Worm (Caenorhabditis elegans) whole organism, late embryonic: Measurements from ENCODE around the gene C18G1.1.

Experiments used
- C08G9.2 ChIP-seq: sonication (generic microtip); optimal IDR thresholded peaks from 2 replicates; lab custom pipeline; 2016; ENCODE audit warnings: mild to moderate bottlenecking, missing genetic modification characterization, moderate library complexity, missing compliant biosample characterization
- C38D4.7 ChIP-seq: fragments of 200-800 bp; sonication (Bioruptor generic); optimal IDR thresholded peaks from 2 replicates; lab custom pipeline; 2018; ENCODE audit warnings: mild to moderate bottlenecking, missing genetic modification characterization, moderate library complexity, missing compliant biosample characterization
- K09A11.1 ChIP-seq: sonication (generic microtip); optimal IDR thresholded peaks from 2 replicates; lab custom pipeline; 2017; ENCODE audit warnings: antibody characterized with exemption, mild to moderate bottlenecking, missing genetic modification characterization, missing compliant biosample characterization; ENCODE audit not compliant: insufficient read depth
- ahr-1 ChIP-seq: sonication (generic microtip); optimal IDR thresholded peaks from 2 replicates; lab custom pipeline; 2016; ENCODE audit warnings: missing genetic modification characterization, missing compliant biosample characterization
- ama-1 ChIP-seq: fragments of 150-350 bp; optimal IDR thresholded peaks from 2 replicates; lab custom pipeline; 2014
- ceh-14 ChIP-seq: sonication (generic microtip); optimal IDR thresholded peaks from 2 replicates; lab custom pipeline; 2016; ENCODE audit warnings: missing genotype, missing genetic modification characterization, missing compliant biosample characterization
- ceh-18 ChIP-seq: sonication (generic microtip); optimal IDR thresholded peaks from 2 replicates; lab custom pipeline; 2016; ENCODE audit warnings: missing genetic modification characterization, missing compliant biosample characterization
- ceh-19 ChIP-seq: fragments of 200-800 bp; sonication (Bioruptor generic); optimal IDR thresholded peaks from 2 replicates; lab custom pipeline; 2018; ENCODE audit warnings: mild to moderate bottlenecking, missing genetic modification characterization, missing compliant biosample characterization
- ceh-2 ChIP-seq: sonication (generic microtip); optimal IDR thresholded peaks from 2 replicates; lab custom pipeline; 2016; ENCODE audit warnings: missing genotype, missing genetic modification characterization, missing compliant biosample characterization
- ceh-24 ChIP-seq: sonication (generic microtip); optimal IDR thresholded peaks from 2 replicates; lab custom pipeline; 2016; ENCODE audit warnings: mild to moderate bottlenecking, missing genetic modification characterization, missing compliant biosample characterization
- ceh-30 ChIP-seq: fragments of 150-350 bp; optimal IDR thresholded peaks from 2 replicates; lab custom pipeline; 2014; ENCODE audit warnings: missing biosample characterization, missing genetic modification characterization
- ceh-31 ChIP-seq: sonication (generic microtip); optimal IDR thresholded peaks from 2 replicates; lab custom pipeline; 2016; ENCODE audit warnings: missing genetic modification characterization, missing compliant biosample characterization
- ceh-45 ChIP-seq: fragments of 200-800 bp; sonication (Bioruptor generic); IDR thresholded peaks from 2 replicates; pipeline ENCODE4 v1.3.6; 2022; ENCODE audit warnings: missing genetic modification reagents, missing genetic modification characterization, missing compliant biosample characterization
- ceh-48 ChIP-seq: sonication (generic microtip); optimal IDR thresholded peaks from 2 replicates; lab custom pipeline; 2016; ENCODE audit warnings: missing genetic modification characterization, inconsistent platforms, missing compliant biosample characterization
- elt-2 ChIP-seq: sonication (generic microtip); optimal IDR thresholded peaks from 2 replicates; lab custom pipeline; 2016; ENCODE audit warnings: missing genetic modification reagents, missing genetic modification characterization, missing compliant biosample characterization
- ets-4 ChIP-seq: sonication (generic microtip); optimal IDR thresholded peaks from 2 replicates; lab custom pipeline; 2016; ENCODE audit warnings: missing genetic modification characterization, missing compliant biosample characterization
- fkh-10 ChIP-seq: fragments of 150-350 bp; optimal IDR thresholded peaks from 2 replicates; lab custom pipeline; 2014; ENCODE audit warnings: missing biosample characterization, missing genetic modification reagents, missing genetic modification characterization
- gmeb-2 ChIP-seq: sonication (generic microtip); optimal IDR thresholded peaks from 2 replicates; lab custom pipeline; 2016; ENCODE audit warnings: missing genetic modification characterization, inconsistent platforms, missing compliant biosample characterization
- hlh-15 ChIP-seq: sonication (generic microtip); optimal IDR thresholded peaks from 2 replicates; lab custom pipeline; 2016; ENCODE audit warnings: missing genetic modification characterization, missing compliant biosample characterization
- hlh-30 ChIP-seq: sonication (generic microtip); optimal IDR thresholded peaks from 2 replicates; lab custom pipeline; 2017; ENCODE audit warnings: antibody characterized with exemption, missing genetic modification characterization, missing compliant biosample characterization; ENCODE audit not compliant: insufficient read depth
- hlh-6 ChIP-seq: sonication (generic microtip); optimal IDR thresholded peaks from 2 replicates; lab custom pipeline; 2016; ENCODE audit warnings: missing genotype, missing genetic modification characterization, missing compliant biosample characterization
- lim-6 ChIP-seq: sonication (generic microtip); optimal IDR thresholded peaks from 2 replicates; lab custom pipeline; 2016; ENCODE audit warnings: missing genetic modification characterization, missing compliant biosample characterization
- madf-2 ChIP-seq: sonication (generic microtip); optimal IDR thresholded peaks from 2 replicates; lab custom pipeline; 2017; ENCODE audit warnings: missing genetic modification characterization, missing compliant biosample characterization
- nfya-1 ChIP-seq: sonication (generic microtip); optimal IDR thresholded peaks from 2 replicates; lab custom pipeline; 2017; ENCODE audit warnings: missing genetic modification characterization, mild to moderate bottlenecking, missing compliant biosample characterization, antibody characterized with exemption, moderate library complexity
- nhr-232 ChIP-seq: sonication (generic microtip); optimal IDR thresholded peaks from 2 replicates; lab custom pipeline; 2016; ENCODE audit warnings: missing genetic modification characterization, missing compliant biosample characterization
- npax-4 ChIP-seq: sonication (generic microtip); optimal IDR thresholded peaks from 2 replicates; lab custom pipeline; 2016; ENCODE audit warnings: missing genetic modification characterization, missing compliant biosample characterization
- pag-3 ChIP-seq: sonication (generic microtip); optimal IDR thresholded peaks from 2 replicates; lab custom pipeline; 2016; ENCODE audit warnings: missing compliant biosample characterization, missing genetic modification characterization, borderline replicate concordance
- pax-1 ChIP-seq: fragments of 150-350 bp; optimal IDR thresholded peaks from 2 replicates; lab custom pipeline; 2014; ENCODE audit warnings: missing biosample characterization, missing genetic modification characterization
- pha-2 ChIP-seq: sonication (generic microtip); optimal IDR thresholded peaks from 2 replicates; lab custom pipeline; 2017; ENCODE audit warnings: mild to moderate bottlenecking, missing genetic modification characterization, missing compliant biosample characterization
- rnt-1 ChIP-seq: sonication (generic microtip); optimal IDR thresholded peaks from 2 replicates; lab custom pipeline; 2016; ENCODE audit warnings: missing genetic modification characterization, missing compliant biosample characterization
- sox-2 ChIP-seq: fragments of 200-800 bp; sonication (Bioruptor generic); IDR thresholded peaks from 2 replicates; pipeline ENCODE4 v1.3.6; 2022; ENCODE audit warnings: missing genetic modification reagents, missing genetic modification characterization, missing compliant biosample characterization
- sox-4 ChIP-seq: sonication (generic microtip); optimal IDR thresholded peaks from 2 replicates; lab custom pipeline; 2017; ENCODE audit warnings: mild to moderate bottlenecking, missing genetic modification characterization, inconsistent platforms, missing compliant biosample characterization
- syd-9 ChIP-seq: sonication (generic microtip); optimal IDR thresholded peaks from 2 replicates; lab custom pipeline; 2016; ENCODE audit warnings: mild to moderate bottlenecking, missing genetic modification characterization, moderate library complexity, missing compliant biosample characterization
- tbx-7 ChIP-seq: sonication (generic microtip); optimal IDR thresholded peaks from 2 replicates; lab custom pipeline; 2016; ENCODE audit warnings: missing genotype, missing genetic modification characterization, missing compliant biosample characterization
- unc-3 ChIP-seq, 2 experiments: fragments of 200-800 bp in 1 of 2; sonication (Bioruptor generic) in 1 of 2; sonication (generic microtip) in 1 of 2; conservative IDR thresholded peaks in 1 of 2; optimal IDR thresholded peaks in 1 of 2; 2 replicates each; pipeline versions ENCODE4 v1.3.6 to Lab custom; 2016 to 2022; ENCODE audit warnings: missing compliant biosample characterization in 2 of 2, missing genetic modification characterization in 2 of 2, missing genetic modification reagents in 1 of 2
- unc-55 ChIP-seq: sonication (generic microtip); optimal IDR thresholded peaks from 2 replicates; lab custom pipeline; 2017; ENCODE audit warnings: missing biosample characterization, missing genetic modification reagents, missing genetic modification characterization

The C18G1.1 gene

ce11 chrV:4770408-4770947, 7.3 kb upstream of the C18G1.1 start, which contains the start of gene elt-7:
TSS of gene elt-7 (plus strand) at chrV:4770670.
- TF ChIP-seq elt-2 (tag; lab: Kevin White, UChicago) = peak; percentile 52
- TF ChIP-seq ceh-31 (tag; lab: Kevin White, UChicago) = no peak
- TF ChIP-seq ceh-19 (GFP tag; lab: Kevin White, UChicago) = no peak

- TF ChIP-seq ets-4 (tag; lab: Kevin White, UChicago) = no peak
- TF ChIP-seq syd-9 (tag; lab: Kevin White, UChicago) = no peak
- TF ChIP-seq gmeb-2 (tag; lab: Kevin White, UChicago) = no peak
- TF ChIP-seq C38D4.7 (GFP tag; lab: Kevin White, UChicago) = no peak
- no peak for TF ChIP-seq K09A11.1 (tag; lab: Kevin White, UChicago)
Observed at ce11 chrV:4775140-4775539, 2.6 kb upstream of the C18G1.1 start.

- TF ChIP-seq tbx-7 (tag; lab: Kevin White, UChicago) (no peak), hlh-30 (tag; lab: Kevin White, UChicago) (no peak), ama-1 (lab: Kevin White, UChicago) (no peak), K09A11.1 (tag; lab: Kevin White, UChicago) (no peak), pha-2 (tag; lab: Kevin White, UChicago) (no peak), ceh-24 (tag; lab: Kevin White, UChicago) (no peak), C38D4.7 (GFP tag; lab: Kevin White, UChicago) (no peak), sox-2 (GFP tag; lab: Robert Waterston, UW) (no peak), hlh-6 (no peak), C08G9.2 (no peak), ceh-18 (no peak), unc-55 (no peak), ahr-1 (no peak), syd-9 (tag; lab: Kevin White, UChicago) (no peak), ceh-45 (GFP tag; lab: Robert Waterston, UW) (no peak), ceh-14 (no peak), ceh-48 (tag; lab: Kevin White, UChicago) (no peak)
Observed at ce11 chrV:4783313-4783712, 5.6 kb downstream of the C18G1.1 start, which contains the start of gene Y60C6A.1. TSS of gene Y60C6A.1 (plus strand) at chrV:4783613.

- no peak for TF ChIP-seq npax-4 (tag; lab: Kevin White, UChicago)
- TF ChIP-seq pag-3 (tag; lab: Kevin White, UChicago) = no peak
- no peak for TF ChIP-seq fkh-10 (GFP tag; lab: Kevin White, UChicago)
- TF ChIP-seq unc-3 (GFP tag; conservative IDR thresholded peaks at IDR 0.05; lab: Robert Waterston, UW) = no peak
- no peak for TF ChIP-seq unc-3 (tag; optimal IDR thresholded peaks at IDR 0.05; lab: Kevin White, UChicago)
- TF ChIP-seq pha-2 (tag; lab: Kevin White, UChicago) = no peak
- TF ChIP-seq nfya-1 = no peak
- TF ChIP-seq sox-4 = no peak
- TF ChIP-seq madf-2 = no peak
- no peak for TF ChIP-seq K09A11.1 (tag; lab: Kevin White, UChicago)
- no peak for TF ChIP-seq lim-6 (tag; lab: Kevin White, UChicago)
- no peak for TF ChIP-seq rnt-1
- no peak for TF ChIP-seq hlh-15 (tag; lab: Kevin White, UChicago)
- TF ChIP-seq ceh-31 (tag; lab: Kevin White, UChicago) = no peak
- TF ChIP-seq ceh-2 = no peak
- no peak for TF ChIP-seq pax-1
- no peak for TF ChIP-seq nhr-232
- TF ChIP-seq ceh-30 = no peak
Observed at ce11 chrV:4785333-4785852, 7.6 kb downstream of the C18G1.1 start, which contains the start of the genes Y60C6A.2 and Y60C6A.3. TSS of gene Y60C6A.2 (minus strand) at chrV:4785433. TSS of gene Y60C6A.3 (plus strand) at chrV:4785802.
